Worm (Caenorhabditis elegans) whole organism, dauer: ENCODE measurements around the gene pgm-1.
"Not testable (repeated sequence)": the region's sequence is repeated elsewhere in the genome, so short reads cannot be mapped to it uniquely, and the experiment has no call there.

ENCODE experiments used
- unc-62 ChIP-seq: sonication (generic microtip); optimal IDR thresholded peaks from 2 replicates; lab custom pipeline; 2017; ENCODE audit warnings: missing biosample characterization, missing genetic modification reagents, missing genetic modification characterization

pgm-1 gene

ce11 chrII:4870691-4871090 lies 18.5 kb upstream of the pgm-1 start, which contains the start of gene col-20:
Gene col-20, minus strand, starts transcription at chrII:4870791.
- no peak for TF ChIP-seq unc-62

ce11 chrII:4871834-4872233 lies 17.4 kb upstream of the pgm-1 start:
- TF ChIP-seq unc-62 = no peak

ce11 chrII:4873029-4873428 lies 16.2 kb upstream of the pgm-1 start, which contains the start of gene col-73:
Gene col-73, minus strand, starts transcription at chrII:4873129.
- no peak for TF ChIP-seq unc-62

ce11 chrII:4874335-4874861 lies 14.8 kb upstream of the pgm-1 start, which contains the start of gene F11G11.15:
Gene F11G11.15, plus strand, starts transcription at chrII:4874845.
- no peak for TF ChIP-seq unc-62

- no peak for TF ChIP-seq unc-62
Observed at ce11 chrII:4876091-4876490, 13.1 kb upstream of the pgm-1 start, which contains the start of gene F11G11.13. Gene F11G11.13, minus strand, starts transcription at chrII:4876179.

- TF ChIP-seq unc-62 = no peak
Observed at ce11 chrII:4879629-4880028, 9.6 kb upstream of the pgm-1 start, which contains the start of gene gst-6. Gene gst-6, plus strand, starts transcription at chrII:4879891.

- TF ChIP-seq unc-62 = no peak
Observed at ce11 chrII:4881727-4882126, 7.5 kb upstream of the pgm-1 start, which contains the start of gene gst-7. Gene gst-7, plus strand, starts transcription at chrII:4882062.

- TF ChIP-seq unc-62 = no peak
Observed at ce11 chrII:4882498-4882897, 6.7 kb upstream of the pgm-1 start.

ce11 chrII:4883412-4883811 lies 5.8 kb upstream of the pgm-1 start, which contains the start of gene gst-8:
Gene gst-8, plus strand, starts transcription at chrII:4883712.
- TF ChIP-seq unc-62 = no peak

ce11 chrII:4884403-4884802 lies 4.8 kb upstream of the pgm-1 start:
- TF ChIP-seq unc-62 = no peak

ce11 chrII:4885976-4886375 lies 3.3 kb upstream of the pgm-1 start, which contains the start of gene R05F9.7:
Gene R05F9.7, plus strand, starts transcription at chrII:4886276.
- TF ChIP-seq unc-62 = no peak

- TF ChIP-seq unc-62 = no peak
Observed at ce11 chrII:4891012-4891775, 2.0 kb downstream of the pgm-1 start, which contains the start of gene gst-9. Gene gst-9, plus strand, starts transcription at chrII:4891585.

- TF ChIP-seq unc-62 = no peak
Observed at ce11 chrII:4892594-4892993, 3.4 kb downstream of the pgm-1 start, which contains the start of gene msp-33. Gene msp-33, minus strand, starts transcription at chrII:4892694.

ce11 chrII:4898529-4898928 lies 9.3 kb downstream of the pgm-1 start, which contains the start of gene msp-32:
Gene msp-32, plus strand, starts transcription at chrII:4898829.
- TF ChIP-seq unc-62 = not testable (repeated sequence)

ce11 chrII:4902035-4902434 lies 12.8 kb downstream of the pgm-1 start, which contains the start of gene R05F9.9:
Gene R05F9.9, minus strand, starts transcription at chrII:4902100.
- TF ChIP-seq unc-62 = no peak

- not testable (repeated sequence) for TF ChIP-seq unc-62
Observed at ce11 chrII:4903696-4904095, 14.5 kb downstream of the pgm-1 start, which contains the start of gene sgt-1. Gene sgt-1, minus strand, starts transcription at chrII:4903796.

ce11 chrII:4904277-4904676 lies 15.0 kb downstream of the pgm-1 start:
- TF ChIP-seq unc-62 = no peak
